Worm (Caenorhabditis elegans) whole organism, L1 larva: Measurements from ENCODE around the gene C47A4.5.

ENCODE experiments used
- C04F5.9 ChIP-seq: sonication (generic microtip); optimal IDR thresholded peaks from 2 replicates; lab custom pipeline; 2016; ENCODE audit warnings: missing genetic modification characterization, missing compliant biosample characterization
- Y116A8C.19 ChIP-seq: sonication (generic microtip); optimal IDR thresholded peaks from 2 replicates; lab custom pipeline; 2016; ENCODE audit warnings: missing compliant biosample characterization, missing genetic modification characterization, borderline replicate concordance
- aha-1 ChIP-seq: fragments of 150-350 bp; optimal IDR thresholded peaks from 2 replicates; lab custom pipeline; 2014; ENCODE audit warnings: missing biosample characterization, missing genetic modification characterization
- ama-1 ChIP-seq: fragments of 150-350 bp; optimal IDR thresholded peaks from 2 replicates; lab custom pipeline; 2014
- ceh-63 ChIP-seq: fragments of 200-800 bp; sonication (Bioruptor generic); optimal IDR thresholded peaks from 2 replicates; lab custom pipeline; 2018; ENCODE audit warnings: mild to moderate bottlenecking, missing genetic modification characterization, missing compliant biosample characterization
- ceh-8 ChIP-seq: fragments of 200-800 bp; sonication (Bioruptor generic); optimal IDR thresholded peaks from 2 replicates; lab custom pipeline; 2018; ENCODE audit warnings: mild to moderate bottlenecking, missing genetic modification characterization, moderate library complexity, missing compliant biosample characterization
- ceh-88 ChIP-seq: fragments of 200-800 bp; sonication (Bioruptor generic); IDR thresholded peaks from 2 replicates; pipeline ENCODE4 v1.3.6; 2022; ENCODE audit warnings: missing genetic modification characterization, missing compliant biosample characterization
- dpl-1 ChIP-seq, 3 experiments: fragments of 150-350 bp in 2 of 3; sonication (generic microtip) in 1 of 3; optimal IDR thresholded peaks; 2 replicates each; lab custom pipeline; 2014 to 2017; ENCODE audit warnings: missing biosample characterization in 3 of 3, missing genetic modification characterization in 3 of 3, missing genetic modification reagents in 3 of 3
- dsc-1 ChIP-seq: sonication (generic microtip); optimal IDR thresholded peaks from 2 replicates; lab custom pipeline; 2016; ENCODE audit warnings: mild to moderate bottlenecking, missing genetic modification characterization, missing compliant biosample characterization
- egl-13 ChIP-seq: sonication (generic microtip); optimal IDR thresholded peaks from 2 replicates; lab custom pipeline; 2016; ENCODE audit warnings: missing genotype, missing genetic modification reagents, missing genetic modification characterization, missing compliant biosample characterization
- egl-27 ChIP-seq, 2 experiments: fragments of 150-350 bp in 1 of 2; sonication (generic microtip); optimal IDR thresholded peaks; 3 replicates each; lab custom pipeline; 2017 to 2018; ENCODE audit warnings: missing biosample characterization in 2 of 2, missing genetic modification characterization in 2 of 2, missing genetic modification reagents in 2 of 2
- elt-3 ChIP-seq, 6 experiments: fragments of 150-350 bp in 1 of 6; sonication (generic microtip); optimal IDR thresholded peaks; 2 replicates each; lab custom pipeline; 2017 to 2018; ENCODE audit warnings: missing biosample characterization in 6 of 6, missing genetic modification characterization in 6 of 6, inconsistent platforms in 1 of 6
- ets-5 ChIP-seq: fragments of 200-800 bp; sonication (Bioruptor generic); IDR thresholded peaks from 2 replicates; pipeline ENCODE4 v1.3.6; 2022; ENCODE audit warnings: missing genetic modification characterization, missing compliant biosample characterization
- fkh-4 ChIP-seq: sonication (generic microtip); optimal IDR thresholded peaks from 2 replicates; lab custom pipeline; 2016; ENCODE audit warnings: missing compliant biosample characterization, missing genetic modification characterization, borderline replicate concordance
- fkh-8 ChIP-seq: sonication (generic microtip); optimal IDR thresholded peaks from 2 replicates; lab custom pipeline; 2016; ENCODE audit warnings: mild to moderate bottlenecking, missing genetic modification characterization, missing compliant biosample characterization
- fos-1 ChIP-seq: fragments of 150-350 bp; optimal IDR thresholded peaks from 2 replicates; lab custom pipeline; 2014; ENCODE audit warnings: missing biosample characterization, missing genetic modification characterization
- hlh-17 ChIP-seq: fragments of 200-800 bp; sonication (Bioruptor generic); optimal IDR thresholded peaks from 2 replicates; lab custom pipeline; 2018; ENCODE audit warnings: missing genetic modification characterization, mild to moderate bottlenecking, missing compliant biosample characterization, moderate library complexity, borderline replicate concordance
- hlh-4 ChIP-seq: sonication (generic microtip); optimal IDR thresholded peaks from 2 replicates; lab custom pipeline; 2016; ENCODE audit warnings: mild to moderate bottlenecking, missing genetic modification characterization, missing compliant biosample characterization
- hpl-2 ChIP-seq: fragments of 150-350 bp; optimal IDR thresholded peaks from 2 replicates; lab custom pipeline; 2014; ENCODE audit warnings: missing biosample characterization, missing genetic modification reagents, missing genetic modification characterization
- irx-1 ChIP-seq: sonication (generic microtip); optimal IDR thresholded peaks from 2 replicates; lab custom pipeline; 2016; ENCODE audit warnings: missing genetic modification characterization, missing compliant biosample characterization
- jun-1 ChIP-seq: fragments of 150-350 bp; optimal IDR thresholded peaks from 2 replicates; lab custom pipeline; 2014; ENCODE audit warnings: missing biosample characterization, missing genetic modification reagents, missing genetic modification characterization
- lin-14 ChIP-seq: fragments of 200-800 bp; sonication (Bioruptor generic); optimal IDR thresholded peaks from 2 replicates; lab custom pipeline; 2018; ENCODE audit warnings: mild to moderate bottlenecking, missing genetic modification characterization, moderate library complexity, missing compliant biosample characterization
- lin-15B ChIP-seq: fragments of 150-350 bp; sonication (generic microtip); optimal IDR thresholded peaks from 3 replicates; lab custom pipeline; 2014; ENCODE audit warnings: missing biosample characterization, missing genetic modification characterization
- lin-35 ChIP-seq, 2 experiments: fragments of 150-350 bp; optimal IDR thresholded peaks; 2 replicates each; lab custom pipeline; 2014; ENCODE audit warnings: missing biosample characterization in 2 of 2, missing genetic modification characterization in 2 of 2, missing genetic modification reagents in 2 of 2
- lin-39 ChIP-seq: fragments of 150-350 bp; optimal IDR thresholded peaks from 2 replicates; lab custom pipeline; 2014; ENCODE audit warnings: missing biosample characterization, missing genetic modification reagents, missing genetic modification characterization
- lsy-2 ChIP-seq, 2 experiments: fragments of 150-350 bp; optimal IDR thresholded peaks; 2 replicates each; lab custom pipeline; 2014; ENCODE audit warnings: missing biosample characterization in 2 of 2, missing genetic modification characterization in 2 of 2
- mab-9 ChIP-seq: fragments of 200-800 bp; sonication (Bioruptor generic); IDR thresholded peaks from 2 replicates; pipeline ENCODE4 v1.3.6; 2022; ENCODE audit warnings: missing genetic modification reagents, missing genetic modification characterization, missing compliant biosample characterization
- mdl-1 ChIP-seq, 2 experiments: fragments of 150-350 bp; optimal IDR thresholded peaks; 2 replicates each; lab custom pipeline; 2014 to 2017; ENCODE audit warnings: missing biosample characterization in 2 of 2, missing genetic modification characterization in 2 of 2, inconsistent platforms in 1 of 2
- mep-1 ChIP-seq: fragments of 150-350 bp; optimal IDR thresholded peaks from 2 replicates; lab custom pipeline; 2014; ENCODE audit warnings: missing biosample characterization, missing genetic modification characterization
- nhr-12 ChIP-seq: sonication (generic microtip); optimal IDR thresholded peaks from 2 replicates; lab custom pipeline; 2017; ENCODE audit warnings: missing biosample characterization, missing genetic modification characterization
- nhr-19 ChIP-seq: fragments of 200-800 bp; sonication (Bioruptor generic); conservative IDR thresholded peaks from 2 replicates; pipeline ENCODE4 v1.3.6; 2022; ENCODE audit warnings: missing genetic modification characterization, missing compliant biosample characterization
- nhr-20 ChIP-seq: sonication (generic microtip); optimal IDR thresholded peaks from 2 replicates; lab custom pipeline; 2016; ENCODE audit warnings: mild to moderate bottlenecking, missing genetic modification characterization, missing compliant biosample characterization
- nhr-28 ChIP-seq: fragments of 150-350 bp; optimal IDR thresholded peaks from 2 replicates; lab custom pipeline; 2014; ENCODE audit warnings: missing biosample characterization, missing genetic modification characterization
- nhr-47 ChIP-seq: sonication (generic microtip); optimal IDR thresholded peaks from 2 replicates; lab custom pipeline; 2016; ENCODE audit warnings: mild to moderate bottlenecking, missing genetic modification characterization, moderate library complexity, missing compliant biosample characterization
- nhr-71 ChIP-seq: sonication (generic microtip); optimal IDR thresholded peaks from 2 replicates; lab custom pipeline; 2016; ENCODE audit warnings: mild to moderate bottlenecking, missing genetic modification characterization, moderate library complexity, missing compliant biosample characterization
- nhr-85 ChIP-seq: sonication (generic microtip); peaks from one replicate; lab custom pipeline; 2016; ENCODE audit warnings: missing genetic modification characterization, inconsistent platforms, missing compliant biosample characterization
- nhr-90 ChIP-seq: sonication (generic microtip); optimal IDR thresholded peaks from 2 replicates; lab custom pipeline; 2016; ENCODE audit warnings: mild to moderate bottlenecking, missing genetic modification characterization, missing compliant biosample characterization; ENCODE audit not compliant: poor library complexity
- pag-3 ChIP-seq: sonication (generic microtip); optimal IDR thresholded peaks from 2 replicates; lab custom pipeline; 2017; ENCODE audit warnings: missing genetic modification characterization, mild to moderate bottlenecking, missing compliant biosample characterization, antibody characterized with exemption, borderline replicate concordance; ENCODE audit not compliant: insufficient read depth
- pax-3 ChIP-seq: fragments of 200-800 bp; sonication (Bioruptor generic); optimal IDR thresholded peaks from 2 replicates; lab custom pipeline; 2018; ENCODE audit warnings: mild to moderate bottlenecking, missing genetic modification characterization, moderate library complexity, missing compliant biosample characterization
- skn-1 ChIP-seq: fragments of 150-350 bp; optimal IDR thresholded peaks from 2 replicates; lab custom pipeline; 2014; ENCODE audit warnings: missing biosample characterization, missing genetic modification characterization
- sptf-1 ChIP-seq: fragments of 150-350 bp; optimal IDR thresholded peaks from 2 replicates; lab custom pipeline; 2014; ENCODE audit warnings: missing biosample characterization, missing genetic modification characterization
- sup-37 ChIP-seq: fragments of 200-800 bp; sonication (Bioruptor generic); optimal IDR thresholded peaks from 2 replicates; lab custom pipeline; 2018; ENCODE audit warnings: mild to moderate bottlenecking, missing genetic modification characterization, missing compliant biosample characterization
- swsn-7 ChIP-seq: sonication (generic microtip); optimal IDR thresholded peaks from 2 replicates; lab custom pipeline; 2016; ENCODE audit warnings: missing genetic modification characterization, missing compliant biosample characterization
- tlp-1 ChIP-seq: fragments of 150-350 bp; optimal IDR thresholded peaks from 2 replicates; lab custom pipeline; 2014; ENCODE audit warnings: missing biosample characterization, missing genetic modification characterization
- unc-130 ChIP-seq: fragments of 150-350 bp; optimal IDR thresholded peaks from 2 replicates; lab custom pipeline; 2017; ENCODE audit warnings: missing biosample characterization, missing genetic modification characterization, inconsistent platforms
- unc-62 ChIP-seq: fragments of 150-350 bp; optimal IDR thresholded peaks from 2 replicates; lab custom pipeline; 2014; ENCODE audit warnings: missing biosample characterization, missing genetic modification reagents, missing genetic modification characterization
- unc-98 ChIP-seq: fragments of 200-800 bp; sonication (Bioruptor generic); IDR thresholded peaks from 2 replicates; pipeline ENCODE4 v1.3.6; 2022; ENCODE audit warnings: missing genetic modification characterization, missing compliant biosample characterization
- zag-1 ChIP-seq: fragments of 150-350 bp; optimal IDR thresholded peaks from 2 replicates; lab custom pipeline; 2014; ENCODE audit warnings: missing biosample characterization, missing genetic modification characterization
- ztf-11 ChIP-seq, 2 experiments: sonication (generic microtip); optimal IDR thresholded peaks; 2 replicates each; lab custom pipeline; 2016 to 2017; ENCODE audit warnings: missing genetic modification characterization in 2 of 2, missing biosample characterization in 1 of 2, missing compliant biosample characterization in 1 of 2
- ztf-4 ChIP-seq: fragments of 150-350 bp; optimal IDR thresholded peaks from 2 replicates; lab custom pipeline; 2014; ENCODE audit warnings: missing biosample characterization, missing genetic modification characterization

The C47A4.5 gene

ce11 chrIV:13698603-13699002 lies 46.9 kb upstream of the C47A4.5 start, which contains the start of gene T23G4.127:
TSS of gene T23G4.127 (minus strand) at chrIV:13698703.
- TF ChIP-seq lin-15B (tag; lab: Kevin White, UChicago) (no peak), unc-130 (tag; lab: Kevin White, UChicago) (no peak), nhr-28 (no peak), ama-1 (lab: Kevin White, UChicago) (no peak), C04F5.9 (no peak), sup-37 (GFP tag; lab: Kevin White, UChicago) (no peak), mep-1 (tag; lab: Kevin White, UChicago) (no peak), lin-39 (no peak), dpl-1 (GFP tag; optimal IDR thresholded peaks at IDR 0.05; lab: Kevin White, UChicago) (no peak), ceh-88 (GFP tag; lab: Robert Waterston, UW) (no peak), Y116A8C.19 (tag; lab: Kevin White, UChicago) (no peak), pag-3 (tag; lab: Kevin White, UChicago) (no peak), dsc-1 (tag; lab: Kevin White, UChicago) (no peak), ceh-8 (GFP tag; lab: Kevin White, UChicago) (no peak), lin-35 (GFP tag; optimal IDR thresholded peaks at IDR 0.05; lab: Kevin White, UChicago) (no peak)

DNA sequence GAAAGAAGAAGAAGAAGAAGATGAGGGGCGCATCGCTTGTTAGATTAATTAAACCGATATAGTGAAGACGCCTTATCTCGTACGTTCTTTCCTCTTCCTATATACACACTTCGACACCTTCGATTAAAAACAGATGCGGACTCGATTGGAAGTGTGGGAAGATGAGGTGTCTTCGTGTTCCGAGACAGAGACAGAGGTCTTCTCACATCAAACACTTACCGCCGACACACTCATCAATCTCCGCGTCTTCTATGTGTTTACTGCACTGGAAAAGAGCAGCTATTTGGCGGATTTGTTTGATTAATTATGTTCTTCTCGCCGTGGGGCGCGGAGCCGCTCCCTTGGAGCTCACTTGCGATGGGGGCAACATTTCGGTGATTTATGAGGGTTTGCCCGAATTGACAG lies 46.1 kb upstream of the C47A4.5 start:
- no peak for TF ChIP-seq ztf-4 (tag; lab: Kevin White, UChicago)
- no peak for TF ChIP-seq pax-3 (tag; lab: Kevin White, UChicago)
- TF ChIP-seq egl-13 (tag; lab: Kevin White, UChicago), result no peak
- peak; percentile 17 for TF ChIP-seq mep-1 (tag; lab: Kevin White, UChicago)
- no peak for TF ChIP-seq ceh-8 (GFP tag; lab: Kevin White, UChicago)
- TF ChIP-seq mab-9 (GFP tag; lab: Robert Waterston, UW), result peak; percentile 79
- TF ChIP-seq lsy-2 (tag; optimal IDR thresholded peaks at IDR 0.05; lab: Kevin White, UChicago), result peak in 1 of 2 experiments; percentile 31
- TF ChIP-seq nhr-28, result no peak
- peak; percentile 7 for TF ChIP-seq swsn-7 (tag; lab: Kevin White, UChicago)
- peak in 1 of 2 experiments; percentile 39 for TF ChIP-seq egl-27 (tag; optimal IDR thresholded peaks at IDR 0.05; lab: Kevin White, UChicago)
- no peak for TF ChIP-seq zag-1 (tag; lab: Kevin White, UChicago)
- TF ChIP-seq nhr-90 (tag; lab: Kevin White, UChicago), result no peak
- no peak for TF ChIP-seq sup-37 (GFP tag; lab: Kevin White, UChicago)
- peak; percentile 68 for TF ChIP-seq nhr-71
- no peak for TF ChIP-seq nhr-20 (tag; lab: Kevin White, UChicago)
- TF ChIP-seq mdl-1 (tag; optimal IDR thresholded peaks at IDR 0.05; lab: Kevin White, UChicago), result no peak
- TF ChIP-seq ztf-11 (tag; optimal IDR thresholded peaks at IDR 0.05; lab: Kevin White, UChicago), result peak in 1 of 2 experiments; percentile 53
- TF ChIP-seq lin-14, result peak; percentile 86
- no peak for TF ChIP-seq ama-1 (lab: Kevin White, UChicago)
- peak; percentile 30 for TF ChIP-seq irx-1 (tag; lab: Kevin White, UChicago)
- TF ChIP-seq tlp-1, result no peak
- TF ChIP-seq hlh-17, result no peak
- TF ChIP-seq hpl-2 (GFP tag; lab: Kevin White, UChicago), result no peak
- TF ChIP-seq fkh-8, result no peak
- no peak for TF ChIP-seq elt-3 (tag; optimal IDR thresholded peaks at IDR 0.05; lab: Kevin White, UChicago)
- no peak for TF ChIP-seq lin-15B (tag; lab: Kevin White, UChicago)
- no peak for TF ChIP-seq unc-130 (tag; lab: Kevin White, UChicago)
- TF ChIP-seq fkh-4 (tag; lab: Kevin White, UChicago), result peak; percentile 59
- no peak for TF ChIP-seq skn-1
- no peak for TF ChIP-seq unc-98 (GFP tag; lab: Robert Waterston, UW)
- TF ChIP-seq ets-5 (GFP tag; lab: Robert Waterston, UW), result no peak
- TF ChIP-seq nhr-12 (tag; lab: Kevin White, UChicago), result no peak
- no peak for TF ChIP-seq unc-62
- TF ChIP-seq nhr-47 (tag; lab: Kevin White, UChicago), result no peak
- no peak for TF ChIP-seq sptf-1 (tag; lab: Kevin White, UChicago)
- TF ChIP-seq ceh-63 (GFP tag; lab: Kevin White, UChicago), result no peak
- 0 out of 2 replicates have a peak, but pooled peaks have one; percentile 17 for TF ChIP-seq nhr-19 (GFP tag; lab: Robert Waterston, UW)
- no peak for TF ChIP-seq aha-1
- no peak for TF ChIP-seq jun-1
- no peak for TF ChIP-seq ceh-88 (GFP tag; lab: Robert Waterston, UW)
- peak; percentile 74 for TF ChIP-seq nhr-85 (tag; lab: Kevin White, UChicago)
- no peak for TF ChIP-seq fos-1 (tag; lab: Kevin White, UChicago)
- TF ChIP-seq hlh-4 (tag; lab: Kevin White, UChicago), result no peak
